Fruit fly (Drosophila melanogaster) whole organism, embryonic: Measurements from ENCODE around the gene Ccz1.
A peak's percentile ranks its signal among the peaks of the same experiment; 100 is the strongest.

Experiments used
- Atf-2 ChIP-seq: fragments of 200-800 bp; sonication (Bioruptor generic); optimal IDR thresholded peaks from 2 replicates; lab custom pipeline; 2016; ENCODE audit warnings: missing biosample characterization, missing genetic modification characterization
- B-H2 ChIP-seq: fragments of 200-800 bp; sonication (Bioruptor generic); optimal IDR thresholded peaks from 2 replicates; lab custom pipeline; 2018; ENCODE audit warnings: missing biosample characterization, mild to moderate bottlenecking, missing genetic modification characterization
- BtbVII ChIP-seq: fragments of 200-800 bp; sonication (Bioruptor generic); optimal IDR thresholded peaks from 3 replicates; lab custom pipeline; 2017; ENCODE audit warnings: missing biosample characterization, mild to moderate bottlenecking, missing genetic modification characterization
- CG14441 ChIP-seq: fragments of 200-800 bp; sonication (Bioruptor generic); IDR thresholded peaks from 2 replicates; pipeline ENCODE4 v1.3.6; 2022; ENCODE audit warnings: missing biosample characterization, missing genetic modification characterization
- CG15514 ChIP-seq: fragments of 200-800 bp; sonication (Bioruptor generic); optimal IDR thresholded peaks from 3 replicates; lab custom pipeline; 2017; ENCODE audit warnings: missing biosample characterization, missing genetic modification characterization, mild to moderate bottlenecking, moderate library complexity, missing genetic modification reagents
- CG1602 ChIP-seq: fragments of 200-800 bp; sonication (Bioruptor generic); optimal IDR thresholded peaks from 3 replicates; lab custom pipeline; 2016; ENCODE audit warnings: missing biosample characterization, missing genetic modification characterization
- CG1647 ChIP-seq: fragments of 200-800 bp; sonication (Bioruptor generic); optimal IDR thresholded peaks from 3 replicates; lab custom pipeline; 2016; ENCODE audit warnings: missing biosample characterization, missing genetic modification characterization
- CG18599 ChIP-seq: fragments of 200-800 bp; sonication (Bioruptor generic); optimal IDR thresholded peaks from 3 replicates; lab custom pipeline; 2017; ENCODE audit warnings: missing biosample characterization, missing genetic modification characterization, mild to moderate bottlenecking, moderate library complexity, missing genetic modification reagents
- CG2120 ChIP-seq: fragments of 200-800 bp; sonication (Bioruptor generic); optimal IDR thresholded peaks from 3 replicates; lab custom pipeline; 2016; ENCODE audit warnings: missing biosample characterization, missing genetic modification characterization
- CG2129 ChIP-seq: fragments of 200-800 bp; sonication (Bioruptor generic); IDR thresholded peaks from 2 replicates; pipeline ENCODE4 v1.3.6; 2022; ENCODE audit warnings: missing biosample characterization, missing genetic modification characterization; ENCODE audit not compliant: partially characterized antibody
- CG2678 ChIP-seq: fragments of 200-800 bp; sonication (Bioruptor generic); optimal IDR thresholded peaks from 3 replicates; lab custom pipeline; 2019; ENCODE audit warnings: missing biosample characterization, mild to moderate bottlenecking, missing genetic modification characterization, moderate library complexity
- CG6254 ChIP-seq: fragments of 200-800 bp; sonication (Bioruptor generic); optimal IDR thresholded peaks from 3 replicates; lab custom pipeline; 2017; ENCODE audit warnings: mild to moderate bottlenecking, missing biosample characterization, missing genetic modification reagents, missing genetic modification characterization
- CG6272 ChIP-seq: fragments of 200-800 bp; sonication (Bioruptor generic); IDR thresholded peaks from 2 replicates; pipeline ENCODE4 v1.3.6; 2022; ENCODE audit warnings: missing biosample characterization, missing genetic modification characterization
- CG6765 ChIP-seq: fragments of 200-800 bp; sonication (Bioruptor generic); optimal IDR thresholded peaks from 3 replicates; lab custom pipeline; 2017; ENCODE audit warnings: missing biosample characterization, mild to moderate bottlenecking, missing genetic modification characterization
- CG7372 ChIP-seq: fragments of 200-800 bp; sonication (Bioruptor generic); IDR thresholded peaks from 2 replicates; pipeline ENCODE4 v1.3.6; 2022; ENCODE audit warnings: missing biosample characterization, missing genetic modification characterization
- CG7745 ChIP-seq: fragments of 200-800 bp; sonication (Bioruptor generic); optimal IDR thresholded peaks from 2 replicates; lab custom pipeline; 2018; ENCODE audit warnings: missing biosample characterization, mild to moderate bottlenecking, missing genetic modification characterization, moderate library complexity
- CG7928 ChIP-seq: fragments of 200-800 bp; sonication (Bioruptor generic); optimal IDR thresholded peaks from 2 replicates; lab custom pipeline; 2017; ENCODE audit warnings: missing biosample characterization, mild to moderate bottlenecking, missing genetic modification characterization
- CG8290 ChIP-seq, 3 experiments: fragments of 200-800 bp; sonication (Bioruptor generic); optimal IDR thresholded peaks; 2 replicates each; lab custom pipeline; 2016 to 2019; ENCODE audit warnings: missing biosample characterization in 3 of 3, missing genetic modification characterization in 3 of 3, mild to moderate bottlenecking in 2 of 3, moderate library complexity in 1 of 3
- CG8359 ChIP-seq: fragments of 200-800 bp; sonication (Bioruptor generic); optimal IDR thresholded peaks from 2 replicates; lab custom pipeline; 2017; ENCODE audit warnings: missing biosample characterization, mild to moderate bottlenecking, missing genetic modification characterization, borderline replicate concordance
- Doc2 ChIP-seq: fragments of 200-800 bp; sonication (Bioruptor generic); IDR thresholded peaks from 2 replicates; pipeline ENCODE4 v1.3.6; 2022; ENCODE audit warnings: missing biosample characterization, missing genetic modification characterization
- Doc3 ChIP-seq: fragments of 200-800 bp; sonication (Bioruptor generic); IDR thresholded peaks from 3 replicates; pipeline ENCODE4 v1.3.6; 2022; ENCODE audit warnings: missing biosample characterization, missing genetic modification characterization; ENCODE audit not compliant: partially characterized antibody
- Fer1 ChIP-seq: fragments of 200-800 bp; sonication (Bioruptor generic); optimal IDR thresholded peaks from 2 replicates; lab custom pipeline; 2017; ENCODE audit warnings: missing biosample characterization, mild to moderate bottlenecking, missing genetic modification characterization
- Fer3 ChIP-seq: fragments of 200-800 bp; sonication (Bioruptor generic); optimal IDR thresholded peaks from 2 replicates; lab custom pipeline; 2018; ENCODE audit warnings: missing biosample characterization, mild to moderate bottlenecking, missing genetic modification characterization, moderate library complexity
- Gsc ChIP-seq: fragments of 200-800 bp; sonication (Bioruptor generic); IDR thresholded peaks from 2 replicates; pipeline ENCODE4 v1.3.6; 2022; ENCODE audit warnings: missing biosample characterization, missing genetic modification characterization
- Hmr ChIP-seq: fragments of 200-800 bp; sonication (Bioruptor generic); optimal IDR thresholded peaks from 3 replicates; lab custom pipeline; 2017; ENCODE audit warnings: mild to moderate bottlenecking, missing biosample characterization, missing genetic modification reagents, missing genetic modification characterization
- MBD-R2 ChIP-seq: fragments of 200-800 bp; sonication (Bioruptor generic); IDR thresholded peaks from 2 replicates; pipeline ENCODE4 v1.3.6; 2022; ENCODE audit warnings: missing biosample characterization, missing genetic modification characterization
- MESR4 ChIP-seq: fragments of 200-800 bp; sonication (Bioruptor generic); optimal IDR thresholded peaks from 2 replicates; lab custom pipeline; 2018; ENCODE audit warnings: missing biosample characterization, mild to moderate bottlenecking, missing genetic modification characterization, moderate library complexity
- Opbp ChIP-seq: fragments of 200-800 bp; sonication (Bioruptor generic); IDR thresholded peaks from 3 replicates; pipeline ENCODE4 v1.3.6; 2022; ENCODE audit warnings: missing biosample characterization, missing genetic modification characterization; ENCODE audit not compliant: partially characterized antibody
- Pdp1 ChIP-seq, 2 experiments: fragments of 200-800 bp; sonication (Bioruptor generic); optimal IDR thresholded peaks; 3 replicates each; lab custom pipeline; 2016; ENCODE audit warnings: missing biosample characterization in 2 of 2, missing genetic modification characterization in 2 of 2, mild to moderate bottlenecking in 1 of 2, moderate library complexity in 1 of 2
- Scr ChIP-seq: fragments of 200-800 bp; sonication (Bioruptor generic); IDR thresholded peaks from 2 replicates; pipeline ENCODE4 v1.3.6; 2022; ENCODE audit warnings: missing biosample characterization, missing genetic modification characterization; ENCODE audit not compliant: partially characterized antibody
- Vsx1 ChIP-seq: fragments of 200-800 bp; sonication (Bioruptor generic); optimal IDR thresholded peaks from 2 replicates; lab custom pipeline; 2017; ENCODE audit warnings: missing biosample characterization, mild to moderate bottlenecking, missing genetic modification characterization, missing genetic modification reagents
- Xrp1 ChIP-seq: fragments of 200-800 bp; sonication (Bioruptor generic); IDR thresholded peaks from 2 replicates; pipeline ENCODE4 v1.3.6; 2022; ENCODE audit warnings: missing biosample characterization, missing genetic modification characterization
- caup ChIP-seq: fragments of 200-800 bp; sonication (Bioruptor generic); optimal IDR thresholded peaks from 3 replicates; lab custom pipeline; 2017; ENCODE audit warnings: missing biosample characterization, mild to moderate bottlenecking, missing genetic modification characterization, moderate library complexity; ENCODE audit not compliant: severe bottlenecking
- fd3F ChIP-seq: fragments of 200-800 bp; sonication (Bioruptor generic); optimal IDR thresholded peaks from 2 replicates; lab custom pipeline; 2018; ENCODE audit warnings: missing biosample characterization, mild to moderate bottlenecking, missing genetic modification characterization, moderate library complexity
- gro ChIP-seq: fragments of 200-800 bp; sonication (Bioruptor generic); optimal IDR thresholded peaks from 2 replicates; lab custom pipeline; 2016; ENCODE audit warnings: missing biosample characterization, missing genetic modification characterization
- inv ChIP-seq: fragments of 200-800 bp; sonication (Bioruptor generic); IDR thresholded peaks from 2 replicates; pipeline ENCODE4 v1.3.6; 2022; ENCODE audit warnings: missing biosample characterization, missing genetic modification characterization; ENCODE audit not compliant: partially characterized antibody
- kah ChIP-seq: fragments of 200-800 bp; sonication (Bioruptor generic); optimal IDR thresholded peaks from 2 replicates; lab custom pipeline; 2018; ENCODE audit warnings: missing biosample characterization, mild to moderate bottlenecking, missing genetic modification characterization
- onecut ChIP-seq: fragments of 200-800 bp; sonication (Bioruptor generic); IDR thresholded peaks from 2 replicates; pipeline ENCODE4 v1.3.6; 2022; ENCODE audit warnings: missing biosample characterization, missing genetic modification characterization
- phol ChIP-seq: fragments of 200-800 bp; sonication (Bioruptor generic); optimal IDR thresholded peaks from 3 replicates; lab custom pipeline; 2018; ENCODE audit warnings: missing biosample characterization, mild to moderate bottlenecking, missing genetic modification characterization, moderate library complexity
- pros ChIP-seq: fragments of 200-800 bp; sonication (Bioruptor generic); optimal IDR thresholded peaks from 3 replicates; lab custom pipeline; 2019; ENCODE audit warnings: missing biosample characterization, mild to moderate bottlenecking, missing genetic modification characterization, moderate library complexity
- schlank ChIP-seq: fragments of 200-800 bp; sonication (Bioruptor generic); optimal IDR thresholded peaks from 2 replicates; lab custom pipeline; 2018; ENCODE audit warnings: missing biosample characterization, mild to moderate bottlenecking, missing genetic modification characterization
- sd ChIP-seq: fragments of 200-800 bp; sonication (Bioruptor generic); optimal IDR thresholded peaks from 3 replicates; lab custom pipeline; 2018; ENCODE audit warnings: missing biosample characterization, mild to moderate bottlenecking, missing genetic modification characterization, moderate library complexity
- sens ChIP-seq: fragments of 200-800 bp; sonication (Bioruptor generic); peaks from one replicate; lab custom pipeline; 2016; ENCODE audit warnings: missing biosample characterization, missing genetic modification characterization
- shn ChIP-seq: fragments of 200-800 bp; sonication (Bioruptor generic); optimal IDR thresholded peaks from 3 replicates; lab custom pipeline; 2016; ENCODE audit warnings: missing biosample characterization, missing genetic modification characterization
- sob ChIP-seq: fragments of 200-800 bp; sonication (Bioruptor generic); IDR thresholded peaks from 2 replicates; pipeline ENCODE4 v1.3.6; 2022; ENCODE audit warnings: missing biosample characterization, missing genetic modification characterization
- sug ChIP-seq: fragments of 200-800 bp; optimal IDR thresholded peaks from 2 replicates; lab custom pipeline; 2019; ENCODE audit warnings: missing biosample characterization, mild to moderate bottlenecking, missing genetic modification characterization, moderate library complexity
- tup ChIP-seq: fragments of 200-800 bp; sonication (Bioruptor generic); optimal IDR thresholded peaks from 2 replicates; lab custom pipeline; 2016; ENCODE audit warnings: missing biosample characterization, mild to moderate bottlenecking, missing genetic modification characterization, moderate library complexity

Gene Ccz1

dm6 chr3L:3932742-3933289 is 33.9 kb upstream of the Ccz1 start (continued):
- TF ChIP-seq CG7745: no peak
- TF ChIP-seq sob (GFP tag; lab: Robert Waterston, UW): peak; percentile 36; the same call in 1 of the 2 replicates
- TF ChIP-seq CG7928 (GFP tag; lab: Kevin White, UChicago): peak; percentile 16
- no peak for TF ChIP-seq CG1602 (GFP tag; lab: Kevin White, UChicago)
- no peak for TF ChIP-seq tup (GFP tag; lab: Kevin White, UChicago)
- TF ChIP-seq CG14441 (GFP tag; lab: Robert Waterston, UW): no peak
- TF ChIP-seq BtbVII (GFP tag; lab: Kevin White, UChicago): peak; percentile 54

DNA sequence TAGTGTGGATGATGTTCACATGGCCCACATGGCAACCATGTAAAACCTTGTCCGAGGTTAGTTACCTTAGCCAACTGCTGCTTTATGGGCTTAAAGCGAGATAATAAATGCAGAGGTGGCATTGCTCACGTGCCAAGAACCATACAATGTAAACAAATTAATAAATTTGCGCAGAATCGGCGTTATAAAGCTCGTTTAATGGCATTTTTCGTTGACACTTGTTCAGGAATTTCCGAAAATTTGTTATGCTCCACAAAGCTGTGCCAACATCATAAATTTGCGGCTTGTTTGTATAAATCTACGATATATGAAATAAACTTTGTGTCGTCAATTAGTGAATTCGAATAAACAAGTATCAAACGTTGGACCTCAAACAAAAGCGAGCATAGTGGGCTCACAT is 32.8 kb upstream of the Ccz1 start:
- TF ChIP-seq sens (GFP tag; lab: Kevin White, UChicago): peak; percentile 42
- TF ChIP-seq MBD-R2 (GFP tag; lab: Robert Waterston, UW): no peak
- TF ChIP-seq sug (tag; lab: Kevin White, UChicago): no peak
- no peak for TF ChIP-seq Xrp1 (GFP tag; lab: Robert Waterston, UW)
- peak; percentile 19 for TF ChIP-seq CG15514 (GFP tag; lab: Kevin White, UChicago)
- TF ChIP-seq shn: no peak
- TF ChIP-seq sd: peak; percentile 91
- TF ChIP-seq gro: no peak
- TF ChIP-seq Hmr (GFP tag; lab: Kevin White, UChicago): peak; percentile 52
- peak; percentile 14 for TF ChIP-seq CG2678 (tag; lab: Kevin White, UChicago)
- no peak for TF ChIP-seq CG6254
- no peak for TF ChIP-seq CG7372 (GFP tag; lab: Robert Waterston, UW)
- no peak for TF ChIP-seq CG1647
- no peak for TF ChIP-seq CG6272 (GFP tag; lab: Robert Waterston, UW)
- TF ChIP-seq CG2129: no peak
- no peak for TF ChIP-seq phol (tag; lab: Kevin White, UChicago)
- TF ChIP-seq inv (GFP tag; lab: Robert Waterston, UW): no peak
- TF ChIP-seq schlank (tag; lab: Kevin White, UChicago): peak; percentile 15
- no peak for TF ChIP-seq onecut (GFP tag; lab: Robert Waterston, UW)
- TF ChIP-seq Pdp1 (GFP tag; optimal IDR thresholded peaks at IDR 0.05; lab: Kevin White, UChicago): no peak
- TF ChIP-seq Atf-2 (GFP tag; lab: Kevin White, UChicago): no peak
- no peak for TF ChIP-seq MESR4 (GFP tag; lab: Kevin White, UChicago)
- no peak for TF ChIP-seq tup (GFP tag; lab: Kevin White, UChicago)
- TF ChIP-seq fd3F (GFP tag; lab: Kevin White, UChicago): peak; percentile 0
- peak; percentile 51 for TF ChIP-seq CG18599 (GFP tag; lab: Kevin White, UChicago)
- TF ChIP-seq Opbp: no peak
- no peak for TF ChIP-seq Doc2 (GFP tag; lab: Robert Waterston, UW)
- no peak for TF ChIP-seq pros
- TF ChIP-seq CG6765 (GFP tag; lab: Kevin White, UChicago): peak; percentile 41
- peak; percentile 15 for TF ChIP-seq Fer1 (GFP tag; lab: Kevin White, UChicago)
- no peak for TF ChIP-seq Doc3 (GFP tag; lab: Robert Waterston, UW)
- peak; percentile 12 for TF ChIP-seq Fer3 (tag; lab: Kevin White, UChicago)
- peak; percentile 25 for TF ChIP-seq caup (GFP tag; lab: Kevin White, UChicago)
- TF ChIP-seq CG2120 (GFP tag; lab: Kevin White, UChicago): peak; percentile 5
- TF ChIP-seq kah (GFP tag; lab: Kevin White, UChicago): no peak
- no peak for TF ChIP-seq CG8290 (GFP tag; optimal IDR thresholded peaks at IDR 0.05; lab: Kevin White, UChicago)
- TF ChIP-seq CG8290 (tag; optimal IDR thresholded peaks at IDR 0.05; lab: Kevin White, UChicago): peak in 1 of 2 experiments; percentile 14
- TF ChIP-seq Gsc: no peak
- TF ChIP-seq CG8359 (GFP tag; lab: Kevin White, UChicago): no peak
- no peak for TF ChIP-seq Scr
- TF ChIP-seq Vsx1 (GFP tag; lab: Kevin White, UChicago): no peak
- TF ChIP-seq B-H2 (GFP tag; lab: Kevin White, UChicago): peak; percentile 24
